Worm (Caenorhabditis elegans) whole organism, L4/young adult: ENCODE measurements around the gene R144.3.

Experiments
- W03F9.2 ChIP-seq: fragments of 150-350 bp; optimal IDR thresholded peaks from 2 replicates; lab custom pipeline; 2014; ENCODE audit warnings: missing biosample characterization, missing genetic modification characterization
- dao-5 ChIP-seq: sonication (generic microtip); optimal IDR thresholded peaks from 2 replicates; lab custom pipeline; 2016; ENCODE audit warnings: missing genotype, missing genetic modification characterization, moderate library complexity, missing compliant biosample characterization

DNA sequence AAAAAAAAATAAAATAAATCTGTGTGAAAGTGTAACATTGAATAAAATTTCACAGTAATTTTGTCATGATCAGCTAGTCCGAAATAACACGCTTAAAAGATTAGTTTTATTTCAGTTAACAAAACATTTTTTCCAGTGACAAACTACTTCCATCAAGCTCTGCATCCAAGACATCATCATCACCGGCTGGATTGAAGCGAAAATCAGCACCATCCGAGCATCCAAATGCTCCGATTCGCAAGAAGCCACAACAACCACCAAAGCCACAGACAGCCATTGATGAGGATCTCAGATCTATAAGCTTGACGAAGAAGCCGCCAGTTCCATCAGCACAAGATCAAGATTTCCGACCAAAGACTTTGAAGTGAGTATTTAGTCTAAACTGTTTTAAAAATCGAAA lies 5.4 kb downstream of the R144.3 start:
- TF ChIP-seq W03F9.2 (tag; lab: Kevin White, UChicago): no peak
- TF ChIP-seq dao-5 (tag; lab: Kevin White, UChicago): no peak
